Fruit fly (Drosophila melanogaster): ENCODE measurements around the gene eIF2D.

- TF ChIP-seq CTCF (optimal IDR thresholded peaks at IDR 0.05) (no peak), CG8478 (optimal IDR thresholded peaks at IDR 0.05) (no peak)
Measured at dm6 chr3R:29198299-29198698, 46.7 kb upstream of the eIF2D start.
